Fruit fly (Drosophila melanogaster): Measurements from ENCODE around the gene CG32488.

CG32488 gene

dm6 chr3L:3045256-3045743 is 29.4 kb upstream of the CG32488 start (continued):
- TF ChIP-seq cyc (GFP tag; optimal IDR thresholded peaks at IDR 0.05) (peak; percentile 80), Blimp-1 (GFP tag; optimal IDR thresholded peaks at IDR 0.05) (peak; percentile 72), Met (GFP tag; optimal IDR thresholded peaks at IDR 0.05) (peak; percentile 85), Gug (GFP tag; IDR thresholded peaks at IDR 0.05) (peak; percentile 54), Eip93F (GFP tag; optimal IDR thresholded peaks at IDR 0.05) (peak; percentile 61), CG11294 (GFP tag; IDR thresholded peaks at IDR 0.05) (no peak; the same call in 1 of the 2 replicates), Hr39 (GFP tag; optimal IDR thresholded peaks at IDR 0.05) (peak; percentile 81), fd59A (GFP tag; optimal IDR thresholded peaks at IDR 0.05) (peak; percentile 89), pdm3 (GFP tag; optimal IDR thresholded peaks at IDR 0.05) (peak; percentile 83), OdsH (GFP tag; optimal IDR thresholded peaks at IDR 0.05) (peak; percentile 87), Eip75B (GFP tag; optimal IDR thresholded peaks at IDR 0.05) (peak; percentile 89), dsx (GFP tag; optimal IDR thresholded peaks at IDR 0.05; ENCODE audit: poor library complexity, severe bottlenecking) (peak; percentile 86), CG4318 (GFP tag; optimal IDR thresholded peaks at IDR 0.05) (peak; percentile 54), Ets96B (tag; optimal IDR thresholded peaks at IDR 0.05) (peak; percentile 93), CG1621 (tag; optimal IDR thresholded peaks at IDR 0.05) (peak; percentile 70), CG16779 (tag; optimal IDR thresholded peaks at IDR 0.05) (peak; percentile 77), fkh (GFP tag; optimal IDR thresholded peaks at IDR 0.05) (no peak), fd85E (GFP tag; optimal IDR thresholded peaks at IDR 0.05) (peak; percentile 61), CG8119 (GFP tag; IDR thresholded peaks at IDR 0.05) (peak; percentile 84), salr (GFP tag; optimal IDR thresholded peaks at IDR 0.05) (peak; percentile 62 to 85), CG34406 (GFP tag; optimal IDR thresholded peaks at IDR 0.05) (peak; percentile 94), CG8319 (GFP tag; optimal IDR thresholded peaks at IDR 0.05) (peak; percentile 84), svp (GFP tag) (peak; percentile 92)

dm6 chr3L:3042150-3043049 is 26.5 kb upstream of the CG32488 start, which contains the start of gene Prx4:
Gene Prx4, plus strand, starts transcription at chr3L:3042359.
- TF ChIP-seq CG11294 (GFP tag; IDR thresholded peaks at IDR 0.05) (peak; percentile 63; the same call in 1 of the 2 replicates), Eip93F (GFP tag; optimal IDR thresholded peaks at IDR 0.05) (peak; percentile 34), Hr4 (GFP tag; optimal IDR thresholded peaks at IDR 0.05) (peak; percentile 70), CG4318 (GFP tag; optimal IDR thresholded peaks at IDR 0.05) (peak; percentile 5), acj6 (GFP tag; optimal IDR thresholded peaks at IDR 0.05) (peak; percentile 64), CG8632 (GFP tag; optimal IDR thresholded peaks at IDR 0.05) (peak; percentile 69), Sox14 (GFP tag; optimal IDR thresholded peaks at IDR 0.05) (peak; percentile 59), Sox102F (GFP tag; optimal IDR thresholded peaks at IDR 0.05) (peak; percentile 49), CG8319 (GFP tag; optimal IDR thresholded peaks at IDR 0.05) (peak; percentile 31), Hr38 (GFP tag; optimal IDR thresholded peaks at IDR 0.05) (no peak), dsx (GFP tag; optimal IDR thresholded peaks at IDR 0.05; ENCODE audit: poor library complexity, severe bottlenecking) (peak; percentile 23), CG34406 (GFP tag; optimal IDR thresholded peaks at IDR 0.05) (peak; percentile 65), CG9139 (GFP tag; optimal IDR thresholded peaks at IDR 0.05) (no peak), CG15336 (GFP tag; IDR thresholded peaks at IDR 0.05) (peak; percentile 77), Gug (GFP tag; IDR thresholded peaks at IDR 0.05) (peak; percentile 59), Eip78C (GFP tag) (peak; percentile 70), CG1621 (tag; optimal IDR thresholded peaks at IDR 0.05) (peak; percentile 47), fd59A (GFP tag; optimal IDR thresholded peaks at IDR 0.05) (peak; percentile 39), svp (GFP tag) (peak; percentile 88), Lpt (GFP tag; optimal IDR thresholded peaks at IDR 0.05) (no peak), CG31627 (GFP tag; optimal IDR thresholded peaks at IDR 0.05) (peak; percentile 59), ss (GFP tag; optimal IDR thresholded peaks at IDR 0.05) (peak; percentile 0 to 61), CG8119 (GFP tag; IDR thresholded peaks at IDR 0.05) (peak; percentile 69; the same call in 2 of the 3 replicates), vri (GFP tag; optimal IDR thresholded peaks at IDR 0.05) (no peak), CG6163 (GFP tag; IDR thresholded peaks at IDR 0.05) (peak; percentile 90), Met (GFP tag; optimal IDR thresholded peaks at IDR 0.05) (peak; percentile 71), Ets21C (GFP tag; optimal IDR thresholded peaks at IDR 0.05) (peak; percentile 43), CG7368 (GFP tag; optimal IDR thresholded peaks at IDR 0.05) (peak; percentile 2), cyc (GFP tag; optimal IDR thresholded peaks at IDR 0.05) (peak; percentile 40), CG6808 (GFP tag; optimal IDR thresholded peaks at IDR 0.05) (peak; percentile 49), dac (GFP tag; optimal IDR thresholded peaks at IDR 0.05) (no peak), CG3919 (GFP tag; optimal IDR thresholded peaks at IDR 0.05) (peak; percentile 66), CG3032 (tag; optimal IDR thresholded peaks at IDR 0.05) (peak; percentile 47), CG10631 (GFP tag; optimal IDR thresholded peaks at IDR 0.05) (peak; percentile 60), CG32006 (GFP tag; optimal IDR thresholded peaks at IDR 0.05) (peak; percentile 67), CG11902 (GFP tag; optimal IDR thresholded peaks at IDR 0.05) (peak; percentile 21)
